Worm (Caenorhabditis elegans): ENCODE data around the gene nhr-78.

DNA sequence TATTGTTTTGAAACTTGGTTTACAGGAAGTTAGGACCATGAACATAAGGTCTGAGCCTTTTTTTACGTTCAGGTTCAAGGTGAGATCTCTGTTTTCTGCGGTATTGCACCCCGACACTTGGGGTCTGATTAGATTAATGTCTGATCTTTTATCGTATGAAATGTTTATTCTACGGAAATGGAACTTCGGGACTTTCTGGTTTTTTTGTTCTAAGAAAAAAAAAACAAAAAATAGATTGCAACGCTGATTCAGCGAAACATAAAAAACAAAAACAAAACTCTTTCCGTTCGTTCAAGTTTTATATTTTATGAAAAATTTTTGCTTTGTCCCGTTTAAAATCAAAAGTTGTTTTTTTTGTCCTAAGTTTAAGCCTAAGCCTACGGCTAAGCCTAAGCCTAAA, 12.5 kb downstream of the nhr-78 start, which contains the start of gene F36A4.5:
- TF ChIP-seq him-1 (tag; optimal IDR thresholded peaks at IDR 0.05): no peak
- no peak for TF ChIP-seq dao-5 (tag; optimal IDR thresholded peaks at IDR 0.05)
- TF ChIP-seq W03F9.2 (tag; optimal IDR thresholded peaks at IDR 0.05): no peak

All from whole organism, L4/young adult.